Fruit fly (Drosophila melanogaster) whole organism: ENCODE data around the gene w-cup.

Source experiments
- CG8478 ChIP-seq: fragments of >200 bp; optimal IDR thresholded peaks from 2 replicates; lab custom pipeline; 2018; ENCODE audit warnings: inconsistent platforms
- EcR ChIP-seq, 2 experiments: fragments of >200 bp; optimal IDR thresholded peaks; 2 replicates each; lab custom pipeline; 2017; ENCODE audit warnings: missing biosample characterization in 2 of 2, missing genetic modification characterization in 2 of 2, missing genetic modification reagents in 2 of 2
- usp ChIP-seq: fragments of >200 bp; optimal IDR thresholded peaks from 2 replicates; lab custom pipeline; 2017; ENCODE audit warnings: missing biosample characterization, missing genetic modification characterization, mixed read lengths

DNA sequence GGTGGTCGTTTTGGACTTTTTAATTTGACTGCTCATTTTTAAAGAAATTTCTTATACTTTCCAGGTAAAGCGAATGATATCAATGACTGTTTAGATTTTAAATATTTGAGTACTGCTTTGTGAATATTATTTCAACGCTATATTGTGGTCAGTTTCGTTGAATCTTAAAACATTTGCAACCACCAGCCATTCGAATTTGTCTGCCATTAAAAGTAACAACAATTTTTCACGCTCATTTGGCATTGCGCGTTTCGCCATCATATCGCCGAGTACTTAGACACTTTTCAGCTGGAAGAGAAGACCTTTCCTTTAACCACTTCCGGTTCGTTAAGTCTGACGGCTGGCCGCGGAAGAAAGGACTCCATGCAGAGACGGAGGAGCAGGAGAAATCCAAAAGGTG lies 4.0 kb upstream of the w-cup start, which contains the start of gene CG34161:
- TF ChIP-seq EcR (GFP tag; optimal IDR thresholded peaks at IDR 0.05; lab: Kevin White, UChicago): no peak
- TF ChIP-seq CG8478 (lab: Kevin White, UChicago): no peak
- TF ChIP-seq usp (GFP tag; lab: Kevin White, UChicago): no peak
